Fruit fly (Drosophila melanogaster) whole organism, embryonic: ENCODE measurements around the gene CG7458.
A peak's percentile ranks its signal among the peaks of the same experiment; 100 is the strongest.

Experiments used
- CG12299 ChIP-seq: fragments of 200-800 bp; sonication (Bioruptor generic); optimal IDR thresholded peaks from 2 replicates; lab custom pipeline; 2018; ENCODE audit warnings: missing biosample characterization, mild to moderate bottlenecking, missing genetic modification characterization
- CG13424 ChIP-seq: fragments of 200-800 bp; sonication (Bioruptor generic); optimal IDR thresholded peaks from 2 replicates; lab custom pipeline; 2019; ENCODE audit warnings: missing biosample characterization, mild to moderate bottlenecking, missing genetic modification characterization, moderate library complexity
- CG13894 ChIP-seq: fragments of 200-800 bp; sonication (Bioruptor generic); optimal IDR thresholded peaks from 3 replicates; lab custom pipeline; 2018; ENCODE audit warnings: missing biosample characterization, mild to moderate bottlenecking, missing genetic modification characterization, moderate library complexity
- CG15696 ChIP-seq: fragments of 200-800 bp; sonication (Bioruptor generic); optimal IDR thresholded peaks from 2 replicates; lab custom pipeline; 2019; ENCODE audit warnings: missing biosample characterization, mild to moderate bottlenecking, missing genetic modification characterization, moderate library complexity
- CG16813 ChIP-seq: fragments of 200-800 bp; sonication (Bioruptor generic); IDR thresholded peaks from 3 replicates; pipeline ENCODE4 v1.3.6; 2022; ENCODE audit warnings: missing biosample characterization, missing genetic modification characterization; ENCODE audit not compliant: partially characterized antibody
- CG31441 ChIP-seq: fragments of 200-800 bp; sonication (Bioruptor generic); IDR thresholded peaks from 2 replicates; pipeline ENCODE4 v1.3.6; 2022; ENCODE audit warnings: missing biosample characterization, missing genetic modification characterization
- CG3995 ChIP-seq: fragments of 200-800 bp; sonication (Bioruptor generic); optimal IDR thresholded peaks from 3 replicates; lab custom pipeline; 2016; ENCODE audit warnings: missing biosample characterization, missing genetic modification characterization
- CG4328 ChIP-seq: fragments of 200-800 bp; sonication (Bioruptor generic); optimal IDR thresholded peaks from 3 replicates; lab custom pipeline; 2017; ENCODE audit warnings: missing biosample characterization, missing genetic modification reagents, missing genetic modification characterization
- CG7839 ChIP-seq: fragments of 200-800 bp; sonication (Bioruptor generic); optimal IDR thresholded peaks from 3 replicates; lab custom pipeline; 2018; ENCODE audit warnings: missing biosample characterization, mild to moderate bottlenecking, missing genetic modification characterization, moderate library complexity
- CG7987 ChIP-seq: fragments of 200-800 bp; sonication (Bioruptor generic); optimal IDR thresholded peaks from 2 replicates; lab custom pipeline; 2018; ENCODE audit warnings: missing biosample characterization, mild to moderate bottlenecking, missing genetic modification characterization, moderate library complexity
- D19B ChIP-seq: fragments of 200-800 bp; sonication (Bioruptor generic); optimal IDR thresholded peaks from 2 replicates; lab custom pipeline; 2017; ENCODE audit warnings: missing biosample characterization, mild to moderate bottlenecking, missing genetic modification characterization
- Drgx ChIP-seq: fragments of 200-800 bp; sonication (Bioruptor generic); IDR thresholded peaks from 2 replicates; pipeline ENCODE4 v1.3.6; 2022; ENCODE audit warnings: missing biosample characterization, missing genetic modification characterization
- HLHmδ ChIP-seq: fragments of 200-800 bp; sonication (Bioruptor generic); optimal IDR thresholded peaks from 2 replicates; lab custom pipeline; 2018; ENCODE audit warnings: missing biosample characterization, mild to moderate bottlenecking, missing genetic modification characterization, moderate library complexity
- Hr78 ChIP-seq, 2 experiments: fragments of 200-800 bp in 1 of 2; fragments of >200 bp in 1 of 2; sonication (Bioruptor generic) in 1 of 2; optimal IDR thresholded peaks; 2 replicates each; lab custom pipeline; 2017 to 2019; ENCODE audit warnings: missing biosample characterization in 2 of 2, missing genetic modification characterization in 2 of 2, mild to moderate bottlenecking in 1 of 2, moderate library complexity in 1 of 2
- MBD-R2 ChIP-seq: fragments of 200-800 bp; sonication (Bioruptor generic); IDR thresholded peaks from 2 replicates; pipeline ENCODE4 v1.3.6; 2022; ENCODE audit warnings: missing biosample characterization, missing genetic modification characterization
- Med ChIP-seq: fragments of 200-800 bp; sonication (Bioruptor generic); peaks from one replicate; lab custom pipeline; 2016; ENCODE audit warnings: missing biosample characterization, missing genetic modification characterization, mild to moderate bottlenecking, inconsistent platforms, moderate library complexity
- NK7.1 ChIP-seq: fragments of 200-800 bp; sonication (Bioruptor generic); optimal IDR thresholded peaks from 3 replicates; lab custom pipeline; 2016; ENCODE audit warnings: missing biosample characterization, missing genetic modification characterization
- Nf-YA ChIP-seq: fragments of 200-800 bp; sonication (Bioruptor generic); IDR thresholded peaks from 2 replicates; pipeline ENCODE4 v1.3.6; 2022; ENCODE audit warnings: missing biosample characterization, missing genetic modification characterization
- Pdp1 ChIP-seq, 2 experiments: fragments of 200-800 bp; sonication (Bioruptor generic); optimal IDR thresholded peaks; 3 replicates each; lab custom pipeline; 2016; ENCODE audit warnings: missing biosample characterization in 2 of 2, missing genetic modification characterization in 2 of 2, mild to moderate bottlenecking in 1 of 2, moderate library complexity in 1 of 2
- Side ChIP-seq: fragments of 200-800 bp; sonication (Bioruptor generic); optimal IDR thresholded peaks from 2 replicates; lab custom pipeline; 2016; ENCODE audit warnings: missing biosample characterization, missing genetic modification characterization
- Tbp ChIP-seq: fragments of >200 bp; optimal IDR thresholded peaks from 2 replicates; lab custom pipeline; 2018; ENCODE audit warnings: missing biosample characterization, missing genetic modification characterization
- Xbp1 ChIP-seq: fragments of 200-800 bp; sonication (Bioruptor generic); optimal IDR thresholded peaks from 3 replicates; lab custom pipeline; 2016; ENCODE audit warnings: missing biosample characterization, mild to moderate bottlenecking, missing genetic modification characterization
- crol ChIP-seq: fragments of 200-800 bp; sonication (Bioruptor generic); IDR thresholded peaks from 2 replicates; pipeline ENCODE4 v1.3.6; 2022; ENCODE audit warnings: missing biosample characterization, missing genetic modification characterization
- dmrt11E ChIP-seq: fragments of 200-800 bp; sonication (Bioruptor generic); optimal IDR thresholded peaks from 3 replicates; lab custom pipeline; 2018; ENCODE audit warnings: missing biosample characterization, mild to moderate bottlenecking, missing genetic modification characterization, moderate library complexity
- dmrt99B ChIP-seq: fragments of 200-800 bp; sonication (Bioruptor generic); optimal IDR thresholded peaks from 2 replicates; lab custom pipeline; 2018; ENCODE audit warnings: missing biosample characterization, mild to moderate bottlenecking, missing genetic modification characterization, moderate library complexity
- exex ChIP-seq: fragments of 200-800 bp; sonication (Bioruptor generic); optimal IDR thresholded peaks from 4 replicates; lab custom pipeline; 2018; ENCODE audit warnings: missing biosample characterization, mild to moderate bottlenecking, missing genetic modification characterization, moderate library complexity
- jigr1 ChIP-seq: fragments of 200-800 bp; sonication (Bioruptor generic); IDR thresholded peaks from 3 replicates; pipeline ENCODE4 v1.3.6; 2022; ENCODE audit warnings: missing biosample characterization, missing genetic modification characterization
- jing ChIP-seq: fragments of 200-800 bp; sonication (Bioruptor generic); optimal IDR thresholded peaks from 2 replicates; lab custom pipeline; 2018; ENCODE audit warnings: missing biosample characterization, mild to moderate bottlenecking, missing genetic modification characterization
- klu ChIP-seq: fragments of 200-800 bp; sonication (Bioruptor generic); IDR thresholded peaks from 2 replicates; pipeline ENCODE4 v1.3.6; 2022; ENCODE audit warnings: missing biosample characterization, missing genetic modification characterization
- lmd ChIP-seq: fragments of 200-800 bp; sonication (Bioruptor generic); IDR thresholded peaks from 2 replicates; pipeline ENCODE4 v1.3.6; 2022; ENCODE audit warnings: missing biosample characterization, missing genetic modification characterization
- nmo ChIP-seq: fragments of 200-800 bp; sonication (Bioruptor generic); optimal IDR thresholded peaks from 2 replicates; lab custom pipeline; 2018; ENCODE audit warnings: missing biosample characterization, mild to moderate bottlenecking, missing genetic modification characterization, moderate library complexity
- peb ChIP-seq: fragments of 200-800 bp; sonication (Bioruptor generic); IDR thresholded peaks from 2 replicates; pipeline ENCODE4 v1.3.6; 2022; ENCODE audit warnings: missing biosample characterization, missing genetic modification characterization
- ro ChIP-seq: fragments of 200-800 bp; sonication (Bioruptor generic); IDR thresholded peaks from 2 replicates; pipeline ENCODE4 v1.3.6; 2022; ENCODE audit warnings: missing biosample characterization, missing genetic modification characterization
- row ChIP-seq: fragments of 200-800 bp; sonication (Bioruptor generic); IDR thresholded peaks from 3 replicates; pipeline ENCODE4 v1.3.6; 2022; ENCODE audit warnings: missing biosample characterization, missing genetic modification characterization
- sens ChIP-seq: fragments of 200-800 bp; sonication (Bioruptor generic); peaks from one replicate; lab custom pipeline; 2016; ENCODE audit warnings: missing biosample characterization, missing genetic modification characterization
- sug ChIP-seq: fragments of 200-800 bp; optimal IDR thresholded peaks from 2 replicates; lab custom pipeline; 2019; ENCODE audit warnings: missing biosample characterization, mild to moderate bottlenecking, missing genetic modification characterization, moderate library complexity
- tll ChIP-seq, 2 experiments: fragments of 200-800 bp in 1 of 2; fragments of >200 bp in 1 of 2; sonication (Bioruptor generic) in 1 of 2; optimal IDR thresholded peaks; 2 replicates each; lab custom pipeline; 2017 to 2019; ENCODE audit warnings: missing biosample characterization in 2 of 2, missing genetic modification characterization in 2 of 2, mild to moderate bottlenecking in 1 of 2, moderate library complexity in 1 of 2
- tup ChIP-seq: fragments of 200-800 bp; sonication (Bioruptor generic); optimal IDR thresholded peaks from 2 replicates; lab custom pipeline; 2016; ENCODE audit warnings: missing biosample characterization, mild to moderate bottlenecking, missing genetic modification characterization, moderate library complexity

CG7458 gene

DNA sequence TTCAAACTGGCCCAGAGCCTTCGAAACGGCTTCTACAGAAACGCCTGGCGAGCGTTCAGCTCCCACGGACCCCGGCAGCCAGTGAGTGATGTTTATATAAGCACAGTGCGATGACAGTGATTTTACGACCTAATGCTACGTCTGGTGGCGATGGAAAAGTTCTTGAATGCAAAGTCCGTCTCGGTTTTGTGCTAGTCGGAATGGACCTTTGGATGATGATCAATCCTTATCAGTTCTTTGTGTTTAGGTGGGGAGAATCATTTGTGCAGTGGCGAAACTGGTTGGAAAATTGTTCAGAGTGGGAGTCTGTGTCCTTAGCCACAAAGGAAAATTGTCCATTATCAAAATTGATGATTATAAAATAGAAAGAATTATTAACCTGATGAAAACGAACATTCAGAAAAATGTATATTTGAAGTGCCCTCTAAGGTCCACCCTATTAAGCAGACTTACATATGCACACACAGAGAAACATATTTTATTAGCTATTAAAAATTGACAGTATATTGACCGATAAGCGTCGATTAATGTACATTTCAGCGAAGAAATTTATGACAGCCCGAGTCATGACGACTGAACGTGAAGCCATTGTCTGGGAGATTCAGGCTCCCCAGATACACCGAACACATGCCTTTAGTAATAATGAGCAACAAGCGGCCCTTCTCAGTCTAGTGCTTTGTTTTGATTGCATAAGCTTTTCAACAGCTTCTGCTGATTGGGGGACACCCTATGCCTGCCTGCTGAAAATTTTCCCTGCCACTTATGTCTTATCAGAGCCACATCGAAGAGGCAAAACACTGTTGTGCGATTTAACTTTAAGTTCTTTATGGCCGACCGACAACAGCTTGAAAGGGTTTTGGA is 17.5 kb downstream of the CG7458 start (continued):
- TF ChIP-seq Pdp1 (GFP tag; optimal IDR thresholded peaks at IDR 0.05; lab: Kevin White, UChicago) (peak in 1 of 2 experiments; percentile 98), Tbp (GFP tag; lab: Kevin White, UChicago) (no peak), Hr78 (GFP tag; optimal IDR thresholded peaks at IDR 0.05; lab: Kevin White, UChicago) (no peak), Side (GFP tag; lab: Kevin White, UChicago) (no peak), exex (tag; lab: Kevin White, UChicago) (peak; percentile 55), Nf-YA (GFP tag; lab: Robert Waterston, UW) (no peak), sug (tag; lab: Kevin White, UChicago) (peak; percentile 60), Drgx (GFP tag; lab: Robert Waterston, UW) (peak; percentile 28; the same call in 1 of the 2 replicates), dmrt99B (tag; lab: Kevin White, UChicago) (peak; percentile 9), tll (GFP tag; optimal IDR thresholded peaks at IDR 0.05; lab: Kevin White, UChicago) (no peak), CG3995 (GFP tag; lab: Kevin White, UChicago) (no peak), CG7987 (peak; percentile 15)
- TF ChIP-seq, all 482 proteins: peak for 21

DNA sequence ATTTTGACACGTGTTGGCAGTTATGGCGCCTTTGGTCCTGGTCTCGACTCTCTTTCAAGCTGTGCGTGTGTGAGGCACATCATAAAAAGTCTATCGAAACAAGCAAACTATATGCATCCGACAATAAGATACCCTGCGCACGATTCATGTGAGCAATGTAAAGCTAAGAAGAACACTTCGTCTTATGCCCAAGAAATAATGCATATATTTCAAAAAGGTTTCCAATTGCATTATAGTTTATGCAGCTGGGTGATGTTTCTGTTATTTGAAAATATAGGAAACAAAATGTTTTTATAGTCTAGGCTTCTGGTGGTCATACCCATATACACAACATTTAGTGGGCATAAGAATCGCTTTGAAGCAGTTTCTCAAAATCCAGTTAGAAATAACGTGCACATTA is 18.7 kb downstream of the CG7458 start:
- TF ChIP-seq CG31441 (no peak), sens (peak; percentile 72), Med (GFP tag; lab: Kevin White, UChicago) (peak; percentile 81), D19B (GFP tag; lab: Kevin White, UChicago) (peak; percentile 47), row (GFP tag; lab: Robert Waterston, UW) (peak; percentile 36; the same call in 2 of the 3 replicates), Xbp1 (GFP tag; lab: Kevin White, UChicago) (no peak), CG7839 (tag; lab: Kevin White, UChicago) (no peak)

DNA sequence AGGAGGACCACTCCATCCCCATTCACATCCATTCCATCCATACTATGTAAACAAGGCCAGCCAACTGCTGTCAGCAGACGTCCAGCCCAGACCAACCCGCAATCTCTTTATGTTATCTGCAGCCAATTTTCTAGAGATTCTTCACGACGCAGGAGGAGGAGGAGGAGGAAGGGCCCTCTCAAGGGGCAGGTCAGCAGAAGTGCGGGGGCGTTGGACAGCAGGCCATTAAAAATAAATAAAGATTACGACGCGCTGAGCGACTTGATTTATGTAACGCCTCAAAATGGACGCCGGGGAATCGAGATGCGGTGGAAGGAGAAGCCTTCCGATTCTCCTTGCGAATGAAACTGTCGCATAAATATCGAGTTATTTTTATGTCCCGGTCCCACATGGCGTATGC is 24.9 kb downstream of the CG7458 start:
- peak; percentile 48 for TF ChIP-seq crol (GFP tag; lab: Robert Waterston, UW)
- TF ChIP-seq HLHmδ (GFP tag; lab: Kevin White, UChicago): no peak
- no peak for TF ChIP-seq jigr1
- no peak for TF ChIP-seq tup (GFP tag; lab: Kevin White, UChicago)
- no peak for TF ChIP-seq NK7.1 (GFP tag; lab: Kevin White, UChicago)
- TF ChIP-seq Hr78 (GFP tag; optimal IDR thresholded peaks at IDR 0.05; lab: Kevin White, UChicago): no peak

DNA sequence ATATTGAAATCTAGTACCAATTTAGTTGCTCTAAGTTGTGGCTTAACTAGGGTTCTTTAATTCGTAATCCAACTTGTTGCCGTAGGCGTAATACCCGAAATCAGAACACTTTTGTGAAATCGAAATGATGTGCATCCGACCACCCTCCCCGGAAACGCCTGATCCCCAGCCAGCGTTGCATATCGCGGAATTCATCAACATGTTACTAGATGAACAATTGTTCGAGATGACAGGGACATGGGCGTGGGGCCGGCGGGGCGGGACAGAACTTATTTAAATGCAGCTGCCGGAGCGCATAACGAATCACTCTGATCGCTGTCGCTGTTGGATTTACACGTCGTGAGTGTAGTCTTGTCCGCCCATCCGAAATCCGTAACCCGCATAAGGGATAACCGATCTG is 30.0 kb downstream of the CG7458 start, which contains the start of gene Act79B:
Gene Act79B, plus strand, starts transcription at position 301 of the 400 bp plus-strand sequence.
- TF ChIP-seq CG12299 (tag; lab: Kevin White, UChicago) (no peak), jing (GFP tag; lab: Kevin White, UChicago) (no peak), CG13424 (tag; lab: Kevin White, UChicago) (no peak), CG15696 (tag; lab: Kevin White, UChicago) (no peak), klu (GFP tag; lab: Robert Waterston, UW) (no peak), CG4328 (GFP tag; lab: Kevin White, UChicago) (no peak), nmo (GFP tag; lab: Kevin White, UChicago) (no peak), lmd (no peak), ro (GFP tag; lab: Robert Waterston, UW) (no peak), MBD-R2 (GFP tag; lab: Robert Waterston, UW) (no peak), CG13894 (tag; lab: Kevin White, UChicago) (no peak), peb (GFP tag; lab: Robert Waterston, UW) (no peak), CG16813 (no peak), dmrt11E (tag; lab: Kevin White, UChicago) (no peak)
